Worm (Caenorhabditis elegans): Measurements from ENCODE around the gene wrm-1.

ce11 chrIII:5675384-5675984 lies 47.2 kb upstream of the wrm-1 start:
- TF ChIP-seq T22C8.4 (GFP tag; IDR thresholded peaks at IDR 0.05) (no peak), tab-1 (GFP tag; IDR thresholded peaks at IDR 0.05) (no peak)
